Fruit fly (Drosophila melanogaster) whole organism, prepupa: ENCODE measurements around the gene CG3982.

Experiments used
- Blimp-1 ChIP-seq: fragments of 200-800 bp; sonication (Bioruptor generic); optimal IDR thresholded peaks from 3 replicates; lab custom pipeline; 2017; ENCODE audit warnings: missing biosample characterization, missing genetic modification characterization, mild to moderate bottlenecking, moderate library complexity, missing genetic modification reagents
- CG10631 ChIP-seq: fragments of 200-800 bp; sonication (Bioruptor generic); optimal IDR thresholded peaks from 2 replicates; lab custom pipeline; 2016; ENCODE audit warnings: missing biosample characterization, missing genetic modification characterization
- CG11902 ChIP-seq: fragments of 200-800 bp; sonication (Bioruptor generic); optimal IDR thresholded peaks from 3 replicates; lab custom pipeline; 2016; ENCODE audit warnings: missing biosample characterization, missing genetic modification characterization
- CG15336 ChIP-seq: fragments of 200-800 bp; sonication (Bioruptor generic); IDR thresholded peaks from 2 replicates; pipeline ENCODE4 v1.3.6; 2022; ENCODE audit warnings: missing biosample characterization, missing genetic modification characterization
- CG3032 ChIP-seq: fragments of 200-800 bp; optimal IDR thresholded peaks from 2 replicates; lab custom pipeline; 2019; ENCODE audit warnings: missing biosample characterization, mild to moderate bottlenecking, missing genetic modification characterization, moderate library complexity
- CG31627 ChIP-seq: fragments of 200-800 bp; sonication (Bioruptor generic); optimal IDR thresholded peaks from 3 replicates; lab custom pipeline; 2016; ENCODE audit warnings: missing biosample characterization, missing genetic modification characterization
- CG32006 ChIP-seq: fragments of 200-800 bp; sonication (Bioruptor generic); optimal IDR thresholded peaks from 3 replicates; lab custom pipeline; 2017; ENCODE audit warnings: missing biosample characterization, mild to moderate bottlenecking, missing genetic modification characterization
- CG3919 ChIP-seq: fragments of 200-800 bp; sonication (Bioruptor generic); optimal IDR thresholded peaks from 3 replicates; lab custom pipeline; 2016; ENCODE audit warnings: missing biosample characterization, missing genetic modification characterization
- CG4318 ChIP-seq: fragments of 200-800 bp; sonication (Bioruptor generic); optimal IDR thresholded peaks from 3 replicates; lab custom pipeline; 2017; ENCODE audit warnings: missing biosample characterization, mild to moderate bottlenecking, missing genetic modification characterization
- CG6276 ChIP-seq: fragments of 200-800 bp; sonication (Bioruptor generic); optimal IDR thresholded peaks from 2 replicates; lab custom pipeline; 2017; ENCODE audit warnings: missing biosample characterization, mild to moderate bottlenecking, missing genetic modification characterization
- CG6792 ChIP-seq: fragments of 200-800 bp; sonication (Bioruptor generic); optimal IDR thresholded peaks from 3 replicates; lab custom pipeline; 2016; ENCODE audit warnings: missing biosample characterization, missing genetic modification characterization
- CG6808 ChIP-seq: fragments of 200-800 bp; sonication (Bioruptor generic); optimal IDR thresholded peaks from 3 replicates; lab custom pipeline; 2017; ENCODE audit warnings: missing biosample characterization, missing genetic modification characterization, mild to moderate bottlenecking, moderate library complexity, missing genetic modification reagents
- CG7368 ChIP-seq: fragments of 200-800 bp; sonication (Bioruptor generic); optimal IDR thresholded peaks from 3 replicates; lab custom pipeline; 2016; ENCODE audit warnings: missing biosample characterization, missing genetic modification characterization
- CG8119 ChIP-seq: fragments of 200-800 bp; sonication (Bioruptor generic); IDR thresholded peaks from 3 replicates; pipeline ENCODE4 v1.3.6; 2022; ENCODE audit warnings: missing biosample characterization, missing genetic modification characterization
- CG8319 ChIP-seq: fragments of 200-800 bp; sonication (Bioruptor generic); optimal IDR thresholded peaks from 3 replicates; lab custom pipeline; 2016; ENCODE audit warnings: missing biosample characterization, missing genetic modification characterization
- CG8632 ChIP-seq: fragments of 200-800 bp; sonication (Bioruptor generic); optimal IDR thresholded peaks from 3 replicates; lab custom pipeline; 2016; ENCODE audit warnings: missing biosample characterization, missing genetic modification characterization
- CG9139 ChIP-seq: fragments of 200-800 bp; sonication (Bioruptor generic); optimal IDR thresholded peaks from 3 replicates; lab custom pipeline; 2017; ENCODE audit warnings: missing biosample characterization, mild to moderate bottlenecking, missing genetic modification characterization
- Eip75B ChIP-seq: fragments of 200-800 bp; sonication (Bioruptor generic); optimal IDR thresholded peaks from 3 replicates; lab custom pipeline; 2016; ENCODE audit warnings: missing biosample characterization, missing genetic modification characterization
- Eip78C ChIP-seq: fragments of 200-800 bp; sonication (Bioruptor generic); peaks from one replicate; lab custom pipeline; 2016; ENCODE audit warnings: missing biosample characterization, missing genetic modification characterization
- Eip93F ChIP-seq: fragments of 200-800 bp; sonication (Bioruptor generic); optimal IDR thresholded peaks from 2 replicates; lab custom pipeline; 2016; ENCODE audit warnings: missing biosample characterization, mild to moderate bottlenecking, missing genetic modification characterization
- Ets21C ChIP-seq: fragments of 200-800 bp; sonication (Bioruptor generic); optimal IDR thresholded peaks from 3 replicates; lab custom pipeline; 2016; ENCODE audit warnings: missing biosample characterization, missing genetic modification characterization
- Ets96B ChIP-seq: fragments of 200-800 bp; optimal IDR thresholded peaks from 2 replicates; lab custom pipeline; 2019; ENCODE audit warnings: missing biosample characterization, mild to moderate bottlenecking, missing genetic modification characterization, moderate library complexity
- Gug ChIP-seq: fragments of 200-800 bp; sonication (Bioruptor generic); IDR thresholded peaks from 2 replicates; pipeline ENCODE4 v1.3.6; 2022; ENCODE audit warnings: missing biosample characterization, missing genetic modification characterization
- Hr38 ChIP-seq: sonication (Bioruptor generic); optimal IDR thresholded peaks from 2 replicates; lab custom pipeline; 2016; ENCODE audit warnings: missing biosample characterization, missing genetic modification characterization
- Hr39 ChIP-seq: fragments of 200-800 bp; sonication (Bioruptor generic); optimal IDR thresholded peaks from 2 replicates; lab custom pipeline; 2016; ENCODE audit warnings: missing biosample characterization, missing genetic modification characterization
- Hr4 ChIP-seq: fragments of 200-800 bp; sonication (Bioruptor generic); optimal IDR thresholded peaks from 3 replicates; lab custom pipeline; 2016; ENCODE audit warnings: missing biosample characterization, missing genetic modification characterization
- Met ChIP-seq: fragments of 200-800 bp; sonication (Bioruptor generic); optimal IDR thresholded peaks from 3 replicates; lab custom pipeline; 2016; ENCODE audit warnings: missing biosample characterization, missing genetic modification characterization
- Smox ChIP-seq: fragments of 200-800 bp; sonication (Bioruptor generic); optimal IDR thresholded peaks from 3 replicates; lab custom pipeline; 2016; ENCODE audit warnings: missing biosample characterization, missing genetic modification characterization
- Sox14 ChIP-seq: fragments of 200-800 bp; sonication (Bioruptor generic); optimal IDR thresholded peaks from 3 replicates; lab custom pipeline; 2016; ENCODE audit warnings: missing biosample characterization, missing genetic modification characterization
- cyc ChIP-seq: fragments of 200-800 bp; sonication (Bioruptor generic); optimal IDR thresholded peaks from 3 replicates; lab custom pipeline; 2016; ENCODE audit warnings: missing biosample characterization, missing genetic modification characterization
- dsx ChIP-seq: fragments of 200-800 bp; optimal IDR thresholded peaks from 3 replicates; lab custom pipeline; 2019; ENCODE audit warnings: missing biosample characterization, mild to moderate bottlenecking, missing genetic modification characterization, moderate library complexity; ENCODE audit not compliant: poor library complexity, severe bottlenecking
- eg ChIP-seq: fragments of 200-800 bp; sonication (Bioruptor generic); IDR thresholded peaks from 3 replicates; pipeline ENCODE4 v1.3.6; 2022; ENCODE audit warnings: missing biosample characterization, missing genetic modification characterization
- esn ChIP-seq: fragments of 200-800 bp; sonication (Bioruptor generic); optimal IDR thresholded peaks from 2 replicates; lab custom pipeline; 2016; ENCODE audit warnings: missing biosample characterization, mild to moderate bottlenecking, missing genetic modification characterization, moderate library complexity
- fd59A ChIP-seq: fragments of 200-800 bp; sonication (Bioruptor generic); optimal IDR thresholded peaks from 2 replicates; lab custom pipeline; 2017; ENCODE audit warnings: missing biosample characterization, mild to moderate bottlenecking, missing genetic modification characterization, missing genetic modification reagents
- fkh ChIP-seq: fragments of 200-800 bp; sonication (Bioruptor generic); optimal IDR thresholded peaks from 3 replicates; lab custom pipeline; 2017; ENCODE audit warnings: missing biosample characterization, mild to moderate bottlenecking, missing genetic modification characterization, moderate library complexity
- lz ChIP-seq: fragments of 200-800 bp; sonication (Bioruptor generic); optimal IDR thresholded peaks from 3 replicates; lab custom pipeline; 2016; ENCODE audit warnings: missing biosample characterization, missing genetic modification characterization
- net ChIP-seq: fragments of 200-800 bp; sonication (Bioruptor generic); optimal IDR thresholded peaks from 3 replicates; lab custom pipeline; 2016; ENCODE audit warnings: missing biosample characterization, missing genetic modification characterization
- salr ChIP-seq, 2 experiments: fragments of 200-800 bp; sonication (Bioruptor generic); optimal IDR thresholded peaks; 3 replicates each; lab custom pipeline; 2016 to 2018; ENCODE audit warnings: missing biosample characterization in 2 of 2, missing genetic modification characterization in 2 of 2, mild to moderate bottlenecking in 1 of 2
- ss ChIP-seq, 2 experiments: fragments of 200-800 bp; sonication (Bioruptor generic); optimal IDR thresholded peaks; 2 replicates in 1 of 2; 3 replicates in 1 of 2; lab custom pipeline; 2017 to 2018; ENCODE audit warnings: mild to moderate bottlenecking in 2 of 2, missing biosample characterization in 2 of 2, missing genetic modification characterization in 2 of 2, moderate library complexity in 1 of 2
- svp ChIP-seq: fragments of 200-800 bp; sonication (Bioruptor generic); peaks from one replicate; lab custom pipeline; 2016; ENCODE audit warnings: missing biosample characterization, missing genetic modification characterization
- topi ChIP-seq: fragments of 200-800 bp; sonication (Bioruptor generic); optimal IDR thresholded peaks from 3 replicates; lab custom pipeline; 2016; ENCODE audit warnings: missing biosample characterization, missing genetic modification characterization
- vri ChIP-seq: fragments of 200-800 bp; sonication (Bioruptor generic); optimal IDR thresholded peaks from 3 replicates; lab custom pipeline; 2016; ENCODE audit warnings: missing biosample characterization, mild to moderate bottlenecking, missing genetic modification characterization

CG3982 gene

dm6 chr3L:9457619-9458092 lies 40.5 kb upstream of the CG3982 start, which contains the start of gene CG3437 (continued):
- peak; percentile 100 for TF ChIP-seq Gug (GFP tag; lab: Robert Waterston, UW)
- TF ChIP-seq Hr4 (GFP tag; lab: Kevin White, UChicago), result peak; percentile 100
- peak; percentile 99 for TF ChIP-seq salr (GFP tag; optimal IDR thresholded peaks at IDR 0.05; lab: Kevin White, UChicago)
- peak; percentile 99 for TF ChIP-seq CG31627 (GFP tag; lab: Kevin White, UChicago)
- TF ChIP-seq Smox (GFP tag; lab: Kevin White, UChicago), result peak; percentile 99
- TF ChIP-seq cyc (GFP tag; lab: Kevin White, UChicago), result peak; percentile 99
- peak; percentile 98 for TF ChIP-seq CG9139 (GFP tag; lab: Kevin White, UChicago)
- peak; percentile 96 for TF ChIP-seq Hr38 (GFP tag; lab: Kevin White, UChicago)
- TF ChIP-seq vri (GFP tag; lab: Kevin White, UChicago), result peak; percentile 99
- TF ChIP-seq CG3919, result peak; percentile 99
- TF ChIP-seq esn (GFP tag; lab: Kevin White, UChicago), result peak; percentile 100
- peak; percentile 92 for TF ChIP-seq fkh (GFP tag; lab: Kevin White, UChicago)
- peak; percentile 99 for TF ChIP-seq Hr39 (GFP tag; lab: Kevin White, UChicago)
- TF ChIP-seq CG32006 (GFP tag; lab: Kevin White, UChicago), result peak; percentile 100
- TF ChIP-seq CG7368, result peak; percentile 98
- TF ChIP-seq CG4318 (GFP tag; lab: Kevin White, UChicago), result peak; percentile 99
- peak; percentile 99 for TF ChIP-seq Ets21C (GFP tag; lab: Kevin White, UChicago)
- TF ChIP-seq svp (GFP tag; lab: Kevin White, UChicago), result peak; percentile 100
- TF ChIP-seq ss (GFP tag; optimal IDR thresholded peaks at IDR 0.05; lab: Kevin White, UChicago), result peak; percentile 99
- peak; percentile 100 for TF ChIP-seq net (GFP tag; lab: Kevin White, UChicago)
- peak; percentile 100 for TF ChIP-seq Eip75B (GFP tag; lab: Kevin White, UChicago)
- peak; percentile 98 for TF ChIP-seq CG3032 (tag; lab: Kevin White, UChicago)
- TF ChIP-seq lz (GFP tag; lab: Kevin White, UChicago), result peak; percentile 100
- peak; percentile 100 for TF ChIP-seq CG8119 (GFP tag; lab: Robert Waterston, UW)
- TF ChIP-seq CG11902 (GFP tag; lab: Kevin White, UChicago), result peak; percentile 99

DNA sequence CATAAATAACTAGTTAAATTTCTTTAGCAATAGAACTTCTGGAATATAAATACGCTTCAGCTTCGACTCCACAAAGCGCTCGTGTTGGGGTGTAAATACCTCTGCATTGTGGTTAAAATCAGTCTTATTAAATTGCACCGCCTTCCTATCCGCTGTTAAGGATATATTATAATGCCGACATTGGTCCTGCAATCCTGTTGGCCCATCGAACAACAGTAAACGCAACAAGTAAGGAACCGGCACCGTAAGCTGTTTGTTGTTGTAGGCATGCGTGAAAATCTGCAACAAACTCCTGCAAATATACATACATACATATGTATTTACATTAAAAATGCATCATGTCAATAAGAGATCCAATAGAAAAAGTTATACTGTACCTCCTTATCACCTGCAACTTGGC lies 39.2 kb upstream of the CG3982 start:
- TF ChIP-seq Ets96B, result no peak
- peak; percentile 20 for TF ChIP-seq Eip78C
- TF ChIP-seq CG6792 (GFP tag; lab: Kevin White, UChicago), result peak; percentile 18
- TF ChIP-seq Met (GFP tag; lab: Kevin White, UChicago), result peak; percentile 1
- TF ChIP-seq, all 60 proteins: peak for 3

DNA sequence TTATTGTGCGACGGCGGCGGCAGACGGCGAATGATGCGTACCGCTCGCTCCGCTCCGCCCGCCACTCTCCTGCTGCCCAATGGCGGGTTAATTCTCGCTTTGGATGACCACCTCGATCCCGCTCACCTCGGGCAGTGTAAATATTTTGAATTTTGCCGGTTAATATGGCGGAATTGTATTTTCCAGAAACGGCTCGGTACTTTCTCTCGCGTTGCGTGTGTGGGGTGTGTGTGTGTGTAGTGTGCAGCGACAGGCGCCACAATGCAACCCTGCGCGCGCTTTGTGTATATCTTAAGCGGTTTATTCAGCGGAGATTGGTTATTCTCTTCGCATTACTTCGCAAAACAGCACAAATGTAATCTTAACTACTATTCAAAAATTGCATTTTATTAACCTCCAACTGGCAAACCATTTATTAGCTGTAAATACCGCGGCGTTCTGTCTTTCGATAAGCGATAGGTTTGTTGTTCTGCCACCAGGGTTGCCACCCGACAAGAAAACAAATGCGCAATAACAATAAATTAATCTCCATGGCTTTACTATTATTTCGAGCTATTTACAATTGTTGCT lies 38.7 kb upstream of the CG3982 start, which contains the start of the genes phol and CG3552:
Gene phol (minus strand): TSS at position 463 of the 570 bp plus-strand sequence.
Gene CG3552 (plus strand): TSS at position 500 of the 570 bp plus-strand sequence.
- TF ChIP-seq esn (GFP tag; lab: Kevin White, UChicago) (peak; percentile 27), topi (GFP tag; lab: Kevin White, UChicago) (no peak), Hr39 (GFP tag; lab: Kevin White, UChicago) (peak; percentile 2), CG8319 (GFP tag; lab: Kevin White, UChicago) (no peak), CG8119 (GFP tag; lab: Robert Waterston, UW) (no peak), vri (GFP tag; lab: Kevin White, UChicago) (no peak), fkh (GFP tag; lab: Kevin White, UChicago) (peak; percentile 24), salr (GFP tag; optimal IDR thresholded peaks at IDR 0.05; lab: Kevin White, UChicago) (no peak), CG7368 (no peak), CG6276 (GFP tag; lab: Kevin White, UChicago) (no peak), CG11902 (GFP tag; lab: Kevin White, UChicago) (no peak), dsx (GFP tag; lab: Kevin White, UChicago) (no peak), CG3919 (no peak), Ets21C (GFP tag; lab: Kevin White, UChicago) (peak; percentile 8), ss (GFP tag; optimal IDR thresholded peaks at IDR 0.05; lab: Kevin White, UChicago) (peak in 1 of 2 experiments; percentile 27), CG4318 (GFP tag; lab: Kevin White, UChicago) (no peak), net (GFP tag; lab: Kevin White, UChicago) (no peak), Blimp-1 (GFP tag; lab: Kevin White, UChicago) (peak; percentile 10), fd59A (GFP tag; lab: Kevin White, UChicago) (no peak), CG31627 (GFP tag; lab: Kevin White, UChicago) (no peak), CG8632 (no peak), Hr38 (GFP tag; lab: Kevin White, UChicago) (no peak), CG6808 (peak; percentile 18), eg (GFP tag; lab: Robert Waterston, UW) (no peak), CG10631 (GFP tag; lab: Kevin White, UChicago) (no peak), Hr4 (GFP tag; lab: Kevin White, UChicago) (no peak), Eip93F (GFP tag; lab: Kevin White, UChicago) (no peak), Sox14 (GFP tag; lab: Kevin White, UChicago) (peak; percentile 72), CG3032 (tag; lab: Kevin White, UChicago) (no peak), Eip78C (peak; percentile 71), CG15336 (GFP tag; lab: Robert Waterston, UW) (no peak)
